Worm (Caenorhabditis elegans) whole organism, L2 larva: ENCODE results near the gene col-87.
A peak's percentile ranks its signal among the peaks of the same experiment; 100 is the strongest.

Experiments
- C34F6.9 ChIP-seq: fragments of 150-350 bp; optimal IDR thresholded peaks from 2 replicates; lab custom pipeline; 2014; ENCODE audit warnings: missing biosample characterization, missing genetic modification characterization
- F13H6.1 ChIP-seq: sonication (generic microtip); optimal IDR thresholded peaks from 2 replicates; lab custom pipeline; 2016; ENCODE audit warnings: missing genetic modification characterization, missing compliant biosample characterization
- R02D3.7 ChIP-seq: fragments of 150-350 bp; optimal IDR thresholded peaks from 2 replicates; lab custom pipeline; 2014; ENCODE audit warnings: missing biosample characterization, missing genetic modification characterization
- Y55F3AM.14 ChIP-seq: fragments of 200-800 bp; sonication (Bioruptor generic); optimal IDR thresholded peaks from 2 replicates; lab custom pipeline; 2018; ENCODE audit warnings: mild to moderate bottlenecking, missing genetic modification characterization, missing compliant biosample characterization
- alr-1 ChIP-seq: fragments of 150-350 bp; optimal IDR thresholded peaks from 2 replicates; lab custom pipeline; 2014; ENCODE audit warnings: missing biosample characterization, missing genetic modification characterization
- aly-2 ChIP-seq: fragments of 150-350 bp; optimal IDR thresholded peaks from 2 replicates; lab custom pipeline; 2014; ENCODE audit warnings: missing biosample characterization, missing genetic modification characterization
- blmp-1 ChIP-seq: sonication (generic microtip); optimal IDR thresholded peaks from 2 replicates; lab custom pipeline; 2017; ENCODE audit warnings: missing genetic modification characterization, mild to moderate bottlenecking, missing compliant biosample characterization, antibody characterized with exemption, moderate library complexity; ENCODE audit not compliant: insufficient read depth
- ceh-16 ChIP-seq: fragments of 150-350 bp; optimal IDR thresholded peaks from 2 replicates; lab custom pipeline; 2014; ENCODE audit warnings: missing biosample characterization, missing genetic modification characterization
- ceh-82 ChIP-seq: fragments of 150-350 bp; optimal IDR thresholded peaks from 2 replicates; lab custom pipeline; 2014; ENCODE audit warnings: missing biosample characterization, missing genetic modification characterization
- crh-2 ChIP-seq: sonication (generic microtip); optimal IDR thresholded peaks from 2 replicates; lab custom pipeline; 2017; ENCODE audit warnings: missing biosample characterization, missing genetic modification characterization
- dmd-4 ChIP-seq: sonication (generic microtip); optimal IDR thresholded peaks from 2 replicates; lab custom pipeline; 2017; ENCODE audit warnings: missing biosample characterization, missing genetic modification characterization
- egl-27 ChIP-seq: sonication (generic microtip); optimal IDR thresholded peaks from 3 replicates; lab custom pipeline; 2017; ENCODE audit warnings: missing biosample characterization, missing genetic modification reagents, missing genetic modification characterization
- elt-1 ChIP-seq: fragments of 150-350 bp; optimal IDR thresholded peaks from 2 replicates; lab custom pipeline; 2014; ENCODE audit warnings: missing biosample characterization, missing genetic modification characterization
- elt-3 ChIP-seq: sonication (generic microtip); optimal IDR thresholded peaks from 2 replicates; lab custom pipeline; 2017; ENCODE audit warnings: missing biosample characterization, missing genetic modification characterization
- fos-1 ChIP-seq: fragments of 150-350 bp; optimal IDR thresholded peaks from 2 replicates; lab custom pipeline; 2014; ENCODE audit warnings: missing biosample characterization, missing genetic modification characterization
- gmeb-1 ChIP-seq: fragments of 150-350 bp; optimal IDR thresholded peaks from 2 replicates; lab custom pipeline; 2014; ENCODE audit warnings: missing biosample characterization, missing genetic modification characterization
- lin-11 ChIP-seq: fragments of 150-350 bp; sonication (generic microtip); optimal IDR thresholded peaks from 2 replicates; lab custom pipeline; 2014; ENCODE audit warnings: missing biosample characterization, missing genetic modification characterization, inconsistent platforms, mixed read lengths
- lin-13 ChIP-seq: fragments of 150-350 bp; optimal IDR thresholded peaks from 2 replicates; lab custom pipeline; 2014; ENCODE audit warnings: missing biosample characterization, missing genetic modification reagents, missing genetic modification characterization
- lsy-2 ChIP-seq, 2 experiments: fragments of 150-350 bp in 1 of 2; sonication (generic microtip) in 1 of 2; optimal IDR thresholded peaks; 2 replicates each; lab custom pipeline; 2014 to 2017; ENCODE audit warnings: missing biosample characterization in 2 of 2, missing genetic modification characterization in 2 of 2
- mab-5 ChIP-seq: fragments of 150-350 bp; optimal IDR thresholded peaks from 2 replicates; lab custom pipeline; 2014; ENCODE audit warnings: missing biosample characterization, missing genetic modification characterization
- mbf-1 ChIP-seq: sonication (generic microtip); optimal IDR thresholded peaks from 2 replicates; lab custom pipeline; 2017; ENCODE audit warnings: missing biosample characterization, missing genetic modification characterization
- mdl-1 ChIP-seq, 2 experiments: fragments of 150-350 bp in 1 of 2; sonication (generic microtip) in 1 of 2; optimal IDR thresholded peaks; 2 replicates each; lab custom pipeline; 2017; ENCODE audit warnings: missing biosample characterization in 2 of 2, missing genetic modification characterization in 2 of 2
- nhr-10 ChIP-seq: sonication (generic microtip); optimal IDR thresholded peaks from 2 replicates; lab custom pipeline; 2017; ENCODE audit warnings: missing biosample characterization, missing genetic modification characterization
- nhr-11 ChIP-seq: fragments of 150-350 bp; optimal IDR thresholded peaks from 2 replicates; lab custom pipeline; 2014; ENCODE audit warnings: missing biosample characterization, missing genetic modification characterization
- nhr-12 ChIP-seq: fragments of 150-350 bp; optimal IDR thresholded peaks from 2 replicates; lab custom pipeline; 2014; ENCODE audit warnings: missing biosample characterization, missing genetic modification characterization
- nhr-21 ChIP-seq: fragments of 150-350 bp; optimal IDR thresholded peaks from 2 replicates; lab custom pipeline; 2014; ENCODE audit warnings: missing biosample characterization, missing genetic modification characterization
- nhr-237 ChIP-seq: fragments of 150-350 bp; optimal IDR thresholded peaks from 2 replicates; lab custom pipeline; 2014; ENCODE audit warnings: missing biosample characterization, missing genetic modification characterization
- nhr-25 ChIP-seq: fragments of 150-350 bp; sonication (generic microtip); optimal IDR thresholded peaks from 3 replicates; lab custom pipeline; 2014; ENCODE audit warnings: missing biosample characterization, missing genetic modification characterization
- nhr-6 ChIP-seq: fragments of 150-350 bp; optimal IDR thresholded peaks from 2 replicates; lab custom pipeline; 2014; ENCODE audit warnings: missing biosample characterization, missing genetic modification characterization
- nhr-77 ChIP-seq: fragments of 150-350 bp; optimal IDR thresholded peaks from 2 replicates; lab custom pipeline; 2014; ENCODE audit warnings: missing biosample characterization, missing genetic modification characterization
- sem-4 ChIP-seq: fragments of 150-350 bp; optimal IDR thresholded peaks from 2 replicates; lab custom pipeline; 2014; ENCODE audit warnings: missing biosample characterization, missing genetic modification reagents, missing genetic modification characterization
- skn-1 ChIP-seq: sonication (generic microtip); optimal IDR thresholded peaks from 2 replicates; lab custom pipeline; 2017; ENCODE audit warnings: missing biosample characterization, missing genetic modification characterization
- sma-3 ChIP-seq: sonication (generic microtip); optimal IDR thresholded peaks from 2 replicates; lab custom pipeline; 2016; ENCODE audit warnings: missing genetic modification reagents, missing genetic modification characterization, missing compliant biosample characterization
- sma-9 ChIP-seq, 2 experiments: fragments of 150-350 bp in 1 of 2; sonication (generic microtip) in 1 of 2; optimal IDR thresholded peaks; 2 replicates each; lab custom pipeline; 2014 to 2016; ENCODE audit warnings: missing genetic modification characterization in 2 of 2, mild to moderate bottlenecking in 1 of 2, missing biosample characterization in 1 of 2, missing compliant biosample characterization in 1 of 2, missing genetic modification reagents in 1 of 2, moderate library complexity in 1 of 2
- snpc-4 ChIP-seq: fragments of 150-350 bp; optimal IDR thresholded peaks from 2 replicates; lab custom pipeline; 2014; ENCODE audit warnings: missing biosample characterization, missing genetic modification characterization
- unc-39 ChIP-seq: fragments of 150-350 bp; optimal IDR thresholded peaks from 2 replicates; lab custom pipeline; 2014; ENCODE audit warnings: missing biosample characterization, missing genetic modification characterization
- unc-55 ChIP-seq: fragments of 150-350 bp; sonication (generic microtip); optimal IDR thresholded peaks from 3 replicates; lab custom pipeline; 2014; ENCODE audit warnings: missing biosample characterization, missing genetic modification reagents, missing genetic modification characterization
- unc-62 ChIP-seq: fragments of 150-350 bp; optimal IDR thresholded peaks from 2 replicates; lab custom pipeline; 2014; ENCODE audit warnings: missing biosample characterization, missing genetic modification reagents, missing genetic modification characterization
- zag-1 ChIP-seq: fragments of 150-350 bp; optimal IDR thresholded peaks from 2 replicates; lab custom pipeline; 2014; ENCODE audit warnings: missing biosample characterization, missing genetic modification characterization
- ztf-11 ChIP-seq: sonication (generic microtip); optimal IDR thresholded peaks from 2 replicates; lab custom pipeline; 2017; ENCODE audit warnings: missing biosample characterization, missing genetic modification characterization
- ztf-4 ChIP-seq: fragments of 150-350 bp; optimal IDR thresholded peaks from 2 replicates; lab custom pipeline; 2014; ENCODE audit warnings: missing biosample characterization, missing genetic modification characterization

Gene col-87

ce11 chrII:14074825-14075224, 19.7 kb downstream of the col-87 start:
- no peak for TF ChIP-seq nhr-25 (tag; lab: Kevin White, UChicago)
- TF ChIP-seq dmd-4 (tag; lab: Kevin White, UChicago) = no peak
- TF ChIP-seq F13H6.1 (tag; lab: Kevin White, UChicago) = no peak
- TF ChIP-seq elt-1 = no peak
- no peak for TF ChIP-seq ztf-4 (tag; lab: Kevin White, UChicago)
- TF ChIP-seq fos-1 (tag; lab: Kevin White, UChicago) = no peak
- no peak for TF ChIP-seq nhr-10
- no peak for TF ChIP-seq lin-13 (GFP tag; lab: Kevin White, UChicago)
- no peak for TF ChIP-seq ceh-16 (tag; lab: Kevin White, UChicago)

ce11 chrII:14068607-14069006, 25.9 kb downstream of the col-87 start, which contains the start of gene xrn-1:
Gene xrn-1, plus strand, starts transcription at chrII:14068907.
- TF ChIP-seq nhr-21 (tag; lab: Kevin White, UChicago) (no peak), blmp-1 (no peak), sem-4 (tag; lab: Kevin White, UChicago) (no peak), nhr-12 (no peak), aly-2 (tag; lab: Kevin White, UChicago) (no peak), lsy-2 (tag; optimal IDR thresholded peaks at IDR 0.05; lab: Kevin White, UChicago) (no peak), ztf-4 (tag; lab: Kevin White, UChicago) (no peak), snpc-4 (tag; lab: Kevin White, UChicago) (no peak), nhr-6 (tag; lab: Kevin White, UChicago) (no peak), R02D3.7 (tag; lab: Kevin White, UChicago) (no peak), alr-1 (no peak), nhr-10 (no peak), gmeb-1 (tag; lab: Kevin White, UChicago) (no peak), mbf-1 (no peak), fos-1 (tag; lab: Kevin White, UChicago) (no peak)

DNA sequence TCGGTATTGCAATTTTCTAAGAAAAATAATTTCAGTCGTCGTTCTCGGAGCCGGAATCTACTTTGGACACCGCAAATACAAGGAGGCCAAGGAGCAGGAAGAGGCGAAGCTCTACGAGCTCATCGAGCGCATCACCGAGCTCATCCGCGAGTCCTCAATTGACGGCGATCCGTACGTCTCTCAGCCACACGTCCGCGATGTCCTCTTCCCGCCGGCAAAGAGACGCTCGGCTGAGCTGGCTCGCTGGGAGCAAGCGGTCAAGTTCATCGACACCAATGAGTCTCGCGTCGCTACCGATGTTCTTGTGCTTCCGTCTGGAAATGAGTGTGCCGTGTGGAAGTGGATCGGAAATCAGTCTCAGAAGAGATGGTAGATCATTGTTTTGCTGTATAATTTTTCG, 29.0 kb downstream of the col-87 start:
- TF ChIP-seq aly-2 (tag; lab: Kevin White, UChicago) (no peak), mab-5 (tag; lab: Kevin White, UChicago) (no peak), nhr-6 (tag; lab: Kevin White, UChicago) (no peak), unc-62 (GFP tag; lab: Kevin White, UChicago) (no peak), sem-4 (tag; lab: Kevin White, UChicago) (no peak), crh-2 (tag; lab: Kevin White, UChicago) (no peak), lsy-2 (tag; optimal IDR thresholded peaks at IDR 0.05; lab: Kevin White, UChicago) (no peak), nhr-11 (tag; lab: Kevin White, UChicago) (no peak)

ce11 chrII:14064051-14064450, 30.4 kb downstream of the col-87 start:
- no peak for TF ChIP-seq blmp-1
- no peak for TF ChIP-seq elt-3 (tag; lab: Kevin White, UChicago)
- TF ChIP-seq lin-11 = no peak
- no peak for TF ChIP-seq dmd-4 (tag; lab: Kevin White, UChicago)
- no peak for TF ChIP-seq unc-39 (tag; lab: Kevin White, UChicago)
- TF ChIP-seq R02D3.7 (tag; lab: Kevin White, UChicago) = no peak
- no peak for TF ChIP-seq nhr-77 (tag; lab: Kevin White, UChicago)
- no peak for TF ChIP-seq ztf-11 (tag; lab: Kevin White, UChicago)
- TF ChIP-seq mdl-1 (tag; optimal IDR thresholded peaks at IDR 0.05; lab: Kevin White, UChicago) = no peak
- TF ChIP-seq C34F6.9 = no peak
- no peak for TF ChIP-seq egl-27 (tag; lab: Kevin White, UChicago)
- TF ChIP-seq nhr-12 = no peak
- TF ChIP-seq zag-1 = no peak

ce11 chrII:14063044-14063500, 31.4 kb downstream of the col-87 start, which contains the start of gene lem-2:
Gene lem-2, plus strand, starts transcription at chrII:14063450.
- TF ChIP-seq sma-9 (GFP tag; optimal IDR thresholded peaks at IDR 0.05; lab: Kevin White, UChicago) (no peak), sma-9 (tag; optimal IDR thresholded peaks at IDR 0.05; lab: Kevin White, UChicago) (no peak), R02D3.7 (tag; lab: Kevin White, UChicago) (no peak), snpc-4 (tag; lab: Kevin White, UChicago) (no peak), sem-4 (tag; lab: Kevin White, UChicago) (peak; percentile 18), C34F6.9 (peak; percentile 83), lin-13 (GFP tag; lab: Kevin White, UChicago) (peak; percentile 79), nhr-11 (tag; lab: Kevin White, UChicago) (no peak), nhr-6 (tag; lab: Kevin White, UChicago) (no peak), F13H6.1 (tag; lab: Kevin White, UChicago) (peak; percentile 62), ceh-16 (tag; lab: Kevin White, UChicago) (no peak), nhr-21 (tag; lab: Kevin White, UChicago) (peak; percentile 25), egl-27 (tag; lab: Kevin White, UChicago) (peak; percentile 47), elt-3 (tag; lab: Kevin White, UChicago) (no peak), ceh-82 (no peak), ztf-4 (tag; lab: Kevin White, UChicago) (no peak), lsy-2 (tag; optimal IDR thresholded peaks at IDR 0.05; lab: Kevin White, UChicago) (peak; percentile 50 to 78), fos-1 (tag; lab: Kevin White, UChicago) (peak; percentile 14), alr-1 (no peak), mdl-1 (tag; optimal IDR thresholded peaks at IDR 0.05; lab: Kevin White, UChicago) (no peak), skn-1 (no peak), gmeb-1 (tag; lab: Kevin White, UChicago) (peak; percentile 74), nhr-237 (tag; lab: Kevin White, UChicago) (no peak), zag-1 (no peak), mbf-1 (no peak), Y55F3AM.14 (GFP tag; lab: Kevin White, UChicago) (no peak), sma-3 (GFP tag; lab: Kevin White, UChicago) (peak; percentile 89), nhr-25 (tag; lab: Kevin White, UChicago) (peak; percentile 50), nhr-77 (tag; lab: Kevin White, UChicago) (no peak), dmd-4 (tag; lab: Kevin White, UChicago) (no peak), unc-55 (GFP tag; lab: Kevin White, UChicago) (peak; percentile 79)
